Worm (Caenorhabditis elegans): ENCODE measurements around the gene Y62H9A.8.

Y62H9A.8 gene

ce11 chrX:11927585-11927984 is 35.4 kb upstream of the Y62H9A.8 start, which contains the start of gene F55G7.4:
TSS of gene F55G7.4 (plus strand) at chrX:11927885.
- TF ChIP-seq mls-2 (tag; optimal IDR thresholded peaks at IDR 0.05) (no peak), unc-120 (tag; optimal IDR thresholded peaks at IDR 0.05; ENCODE audit: poor library complexity, severe bottlenecking) (no peak), bed-3 (GFP tag; optimal IDR thresholded peaks at IDR 0.05) (no peak), M03D4.4 (tag; optimal IDR thresholded peaks at IDR 0.05) (no peak), lin-13 (tag; optimal IDR thresholded peaks at IDR 0.05) (no peak), nhr-237 (tag; optimal IDR thresholded peaks at IDR 0.05) (no peak), lsy-2 (tag; optimal IDR thresholded peaks at IDR 0.05) (no peak), hlh-1 (tag; optimal IDR thresholded peaks at IDR 0.05) (no peak), snpc-4 (tag; optimal IDR thresholded peaks at IDR 0.05) (no peak), ztf-11 (tag; optimal IDR thresholded peaks at IDR 0.05) (no peak), zip-8 (tag; optimal IDR thresholded peaks at IDR 0.05) (no peak)

ce11 chrX:11925243-11925642 is 33.0 kb upstream of the Y62H9A.8 start:
- no peak for TF ChIP-seq sptf-1 (tag; optimal IDR thresholded peaks at IDR 0.05)
- no peak for TF ChIP-seq sem-2 (GFP tag; optimal IDR thresholded peaks at IDR 0.05)
- TF ChIP-seq bed-3 (GFP tag; optimal IDR thresholded peaks at IDR 0.05): no peak
- TF ChIP-seq ham-2 (GFP tag; optimal IDR thresholded peaks at IDR 0.05): no peak

ce11 chrX:11924158-11924557 is 31.9 kb upstream of the Y62H9A.8 start, which contains the start of gene F55G7.1:
TSS of gene F55G7.1 (plus strand) at chrX:11924433.
- TF ChIP-seq sem-2 (GFP tag; optimal IDR thresholded peaks at IDR 0.05) (no peak), lsy-2 (tag; optimal IDR thresholded peaks at IDR 0.05) (no peak), nhr-237 (tag; optimal IDR thresholded peaks at IDR 0.05) (peak; percentile 9)

ce11 chrX:11920723-11921283 is 28.6 kb upstream of the Y62H9A.8 start, which contains the start of gene Y62H9A.14:
TSS of gene Y62H9A.14 (plus strand) at chrX:11921233.
- TF ChIP-seq ceh-43 (GFP tag; optimal IDR thresholded peaks at IDR 0.05) (no peak), lsy-2 (tag; optimal IDR thresholded peaks at IDR 0.05) (no peak), lin-32 (GFP tag; optimal IDR thresholded peaks at IDR 0.05) (no peak), unc-39 (tag; optimal IDR thresholded peaks at IDR 0.05) (no peak), pha-4 (tag; optimal IDR thresholded peaks at IDR 0.05) (no peak), unc-120 (tag; optimal IDR thresholded peaks at IDR 0.05; ENCODE audit: poor library complexity, severe bottlenecking) (no peak), M03D4.4 (tag; optimal IDR thresholded peaks at IDR 0.05) (no peak)

- TF ChIP-seq unc-39 (tag; optimal IDR thresholded peaks at IDR 0.05) (no peak), snpc-4 (tag; optimal IDR thresholded peaks at IDR 0.05) (no peak), hlh-1 (tag; optimal IDR thresholded peaks at IDR 0.05) (no peak), drap-1 (GFP tag; optimal IDR thresholded peaks at IDR 0.05) (no peak)
Observed at ce11 chrX:11917994-11918393, 25.8 kb upstream of the Y62H9A.8 start, which contains the start of gene Y62H9A.16. TSS of gene Y62H9A.16 (plus strand) at chrX:11918294.

- TF ChIP-seq mep-1 (tag; optimal IDR thresholded peaks at IDR 0.05): no peak
- no peak for TF ChIP-seq mab-5 (tag; optimal IDR thresholded peaks at IDR 0.05)
- no peak for TF ChIP-seq nhr-2 (tag; optimal IDR thresholded peaks at IDR 0.05)
- no peak for TF ChIP-seq mls-2 (tag; optimal IDR thresholded peaks at IDR 0.05)
- no peak for TF ChIP-seq nhr-12 (tag; optimal IDR thresholded peaks at IDR 0.05)
- TF ChIP-seq lin-32 (GFP tag; optimal IDR thresholded peaks at IDR 0.05): no peak
- no peak for TF ChIP-seq unc-120 (tag; optimal IDR thresholded peaks at IDR 0.05; ENCODE audit: poor library complexity, severe bottlenecking)
- TF ChIP-seq unc-62 (GFP tag; optimal IDR thresholded peaks at IDR 0.05): no peak
- TF ChIP-seq blmp-1 (tag; optimal IDR thresholded peaks at IDR 0.05): no peak
- TF ChIP-seq ham-2 (GFP tag; optimal IDR thresholded peaks at IDR 0.05): no peak
- no peak for TF ChIP-seq drap-1 (GFP tag; optimal IDR thresholded peaks at IDR 0.05)
- TF ChIP-seq bed-3 (GFP tag; optimal IDR thresholded peaks at IDR 0.05): no peak
- no peak for TF ChIP-seq nhr-237 (tag; optimal IDR thresholded peaks at IDR 0.05)
- no peak for TF ChIP-seq unc-39 (tag; optimal IDR thresholded peaks at IDR 0.05)
- no peak for TF ChIP-seq cnd-1 (tag; optimal IDR thresholded peaks at IDR 0.05)
- no peak for TF ChIP-seq nhr-28 (tag; optimal IDR thresholded peaks at IDR 0.05)
Observed at ce11 chrX:11916705-11917104, 24.5 kb upstream of the Y62H9A.8 start, which contains the start of gene Y62H9A.13. TSS of gene Y62H9A.13 (plus strand) at chrX:11917005.

- no peak for TF ChIP-seq blmp-1 (tag; optimal IDR thresholded peaks at IDR 0.05)
- TF ChIP-seq hlh-1 (tag; optimal IDR thresholded peaks at IDR 0.05): no peak
- no peak for TF ChIP-seq ham-2 (GFP tag; optimal IDR thresholded peaks at IDR 0.05)
Observed at ce11 chrX:11913824-11914223, 21.6 kb upstream of the Y62H9A.8 start, which contains the start of gene Y62H9A.12. TSS of gene Y62H9A.12 (plus strand) at chrX:11914124.

Measured in whole organism, mixed stage, embryonic.